Worm (Caenorhabditis elegans) whole organism, L3 larva: ENCODE data around the gene nspc-18.

Experiments used
- ama-1 ChIP-seq: fragments of 150-350 bp; optimal IDR thresholded peaks from 2 replicates; lab custom pipeline; 2018
- ceh-82 ChIP-seq: fragments of 150-350 bp; optimal IDR thresholded peaks from 2 replicates; lab custom pipeline; 2014; ENCODE audit warnings: missing biosample characterization, missing genetic modification characterization
- daf-12 ChIP-seq: fragments of 150-350 bp; optimal IDR thresholded peaks from 2 replicates; lab custom pipeline; 2014; ENCODE audit warnings: missing biosample characterization, missing genetic modification reagents, missing genetic modification characterization
- fkh-10 ChIP-seq: sonication (generic microtip); optimal IDR thresholded peaks from 2 replicates; lab custom pipeline; 2017; ENCODE audit warnings: missing biosample characterization, missing genetic modification reagents, missing genetic modification characterization
- fos-1 ChIP-seq: fragments of 150-350 bp; optimal IDR thresholded peaks from 2 replicates; lab custom pipeline; 2014; ENCODE audit warnings: missing biosample characterization, missing genetic modification characterization
- ztf-4 ChIP-seq: fragments of 150-350 bp; optimal IDR thresholded peaks from 2 replicates; lab custom pipeline; 2014; ENCODE audit warnings: missing biosample characterization, missing genetic modification characterization

DNA sequence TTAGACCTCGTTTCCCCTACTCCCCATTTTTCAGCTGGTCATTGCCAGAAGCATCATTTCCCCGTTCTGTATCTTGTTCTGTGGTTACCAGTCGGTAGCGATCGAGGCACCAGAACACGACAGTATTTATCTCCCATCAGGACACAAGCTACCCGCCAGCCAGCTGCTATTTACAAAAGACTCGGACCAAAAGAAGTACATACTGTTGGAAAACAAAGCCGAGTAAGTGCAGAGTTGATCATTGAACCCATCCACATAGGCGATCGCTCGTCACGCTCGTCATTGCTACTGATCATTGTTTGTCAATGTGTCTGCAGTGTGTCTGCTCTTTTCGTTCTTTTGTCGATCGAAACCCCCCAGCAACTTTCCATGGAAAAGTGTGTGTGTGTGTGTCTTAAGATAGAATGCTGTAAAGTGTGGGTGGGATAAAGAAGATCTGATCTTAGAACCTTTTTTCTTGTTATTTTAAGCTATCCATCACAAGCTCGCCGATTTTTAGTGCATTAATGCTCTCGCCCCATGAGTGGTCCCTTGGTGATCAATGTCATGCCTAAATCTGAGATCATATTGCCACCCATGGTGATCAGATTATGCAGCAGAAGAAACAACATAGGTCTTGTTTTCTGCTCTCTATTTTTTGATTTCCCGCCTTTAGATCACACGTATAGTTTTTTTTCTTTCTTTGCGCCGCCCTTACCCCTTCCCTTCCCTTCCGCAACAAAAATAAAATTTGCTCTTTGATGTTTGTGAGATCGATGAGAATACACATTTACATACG, 32.2 kb upstream of the nspc-18 start:
- TF ChIP-seq fkh-10 (GFP tag; lab: Kevin White, UChicago) (no peak), daf-12 (tag; lab: Kevin White, UChicago) (no peak), ama-1 (no peak), ztf-4 (no peak), ceh-82 (tag; lab: Kevin White, UChicago) (no peak), fos-1 (tag; lab: Kevin White, UChicago) (no peak)
